Worm (Caenorhabditis elegans) whole organism, early embryonic: Measurements from ENCODE around the gene F29A7.3.

Source experiments
- B0310.2 ChIP-seq: sonication (generic microtip); optimal IDR thresholded peaks from 2 replicates; lab custom pipeline; 2016; ENCODE audit warnings: mild to moderate bottlenecking, missing genetic modification characterization, missing compliant biosample characterization
- F13C5.2 ChIP-seq: sonication (generic microtip); optimal IDR thresholded peaks from 2 replicates; lab custom pipeline; 2017; ENCODE audit warnings: mild to moderate bottlenecking, missing genetic modification characterization, inconsistent platforms, missing compliant biosample characterization
- aly-1 ChIP-seq: sonication (generic microtip); optimal IDR thresholded peaks from 2 replicates; lab custom pipeline; 2016; ENCODE audit warnings: missing genetic modification characterization, missing compliant biosample characterization
- ama-1 ChIP-seq: fragments of 150-350 bp; optimal IDR thresholded peaks from 2 replicates; lab custom pipeline; 2014
- ceh-13 ChIP-seq: fragments of 200-800 bp; sonication (Bioruptor generic); optimal IDR thresholded peaks from 2 replicates; lab custom pipeline; 2018; ENCODE audit warnings: mild to moderate bottlenecking, missing genetic modification characterization, missing compliant biosample characterization
- ceh-36 ChIP-seq: sonication (generic microtip); optimal IDR thresholded peaks from 2 replicates; lab custom pipeline; 2016; ENCODE audit warnings: missing genetic modification characterization, inconsistent platforms, missing compliant biosample characterization
- ets-7 ChIP-seq: sonication (generic microtip); optimal IDR thresholded peaks from 2 replicates; lab custom pipeline; 2016; ENCODE audit warnings: missing genotype, missing genetic modification characterization, missing compliant biosample characterization
- flt-1 ChIP-seq: fragments of 200-800 bp; sonication (Bioruptor generic); IDR thresholded peaks from 2 replicates; pipeline ENCODE4 v1.3.6; 2022; ENCODE audit warnings: missing genetic modification characterization, missing compliant biosample characterization
- hmbx-1 ChIP-seq: sonication (generic microtip); optimal IDR thresholded peaks from 2 replicates; lab custom pipeline; 2016; ENCODE audit warnings: mild to moderate bottlenecking, missing genetic modification characterization, missing compliant biosample characterization
- hmg-4 ChIP-seq: fragments of 200-800 bp; sonication (Bioruptor generic); optimal IDR thresholded peaks from 2 replicates; lab custom pipeline; 2018; ENCODE audit warnings: mild to moderate bottlenecking, missing genetic modification characterization, missing compliant biosample characterization
- hnd-1 ChIP-seq: sonication (generic microtip); optimal IDR thresholded peaks from 2 replicates; lab custom pipeline; 2016; ENCODE audit warnings: missing genetic modification characterization, missing compliant biosample characterization
- pes-1 ChIP-seq: fragments of 200-800 bp; sonication (Bioruptor generic); IDR thresholded peaks from 2 replicates; pipeline ENCODE4 v1.3.6; 2022; ENCODE audit warnings: missing genetic modification reagents, missing genetic modification characterization, missing compliant biosample characterization
- scrt-1 ChIP-seq: fragments of 200-800 bp; sonication (Bioruptor generic); IDR thresholded peaks from 2 replicates; pipeline ENCODE4 v1.3.6; 2022; ENCODE audit warnings: missing genetic modification characterization, missing compliant biosample characterization
- sea-1 ChIP-seq: fragments of 200-800 bp; sonication (Bioruptor generic); conservative IDR thresholded peaks from 2 replicates; pipeline ENCODE4 v1.3.6; 2022; ENCODE audit warnings: missing genetic modification characterization, missing compliant biosample characterization
- tbx-11 ChIP-seq: fragments of 200-800 bp; sonication (Bioruptor generic); IDR thresholded peaks from 2 replicates; pipeline ENCODE4 v1.3.6; 2022; ENCODE audit warnings: missing genetic modification characterization, missing compliant biosample characterization
- tbx-37 ChIP-seq: fragments of 200-800 bp; sonication (Bioruptor generic); conservative IDR thresholded peaks from 2 replicates; pipeline ENCODE4 v1.3.6; 2022; ENCODE audit warnings: missing genetic modification reagents, missing genetic modification characterization, missing compliant biosample characterization
- tra-4 ChIP-seq: sonication (generic microtip); optimal IDR thresholded peaks from 2 replicates; lab custom pipeline; 2017; ENCODE audit warnings: missing genetic modification characterization, missing compliant biosample characterization

F29A7.3 gene

ce11 chrII:2797951-2798350 lies 44.9 kb downstream of the F29A7.3 start:
- TF ChIP-seq pes-1 (GFP tag; lab: Robert Waterston, UW): no peak
- TF ChIP-seq hmg-4: no peak
- TF ChIP-seq ceh-13 (GFP tag; lab: Kevin White, UChicago): no peak
- TF ChIP-seq flt-1 (GFP tag; lab: Robert Waterston, UW): no peak
- no peak for TF ChIP-seq B0310.2 (tag; lab: Kevin White, UChicago)
- no peak for TF ChIP-seq ets-7 (tag; lab: Kevin White, UChicago)
- no peak for TF ChIP-seq tra-4 (tag; lab: Kevin White, UChicago)
- no peak for TF ChIP-seq hnd-1
- no peak for TF ChIP-seq scrt-1 (GFP tag; lab: Robert Waterston, UW)
- no peak for TF ChIP-seq sea-1 (GFP tag; lab: Robert Waterston, UW)
- TF ChIP-seq aly-1 (tag; lab: Kevin White, UChicago): no peak

ce11 chrII:2800550-2801233 lies 47.6 kb downstream of the F29A7.3 start, which contains the start of gene nhr-119:
Gene nhr-119 (minus strand): TSS chrII:2800600.
- no peak for TF ChIP-seq B0310.2 (tag; lab: Kevin White, UChicago)
- no peak for TF ChIP-seq flt-1 (GFP tag; lab: Robert Waterston, UW)
- no peak for TF ChIP-seq sea-1 (GFP tag; lab: Robert Waterston, UW)
- no peak for TF ChIP-seq aly-1 (tag; lab: Kevin White, UChicago)
- TF ChIP-seq hnd-1: no peak
- no peak for TF ChIP-seq ets-7 (tag; lab: Kevin White, UChicago)
- TF ChIP-seq hmbx-1: no peak

DNA sequence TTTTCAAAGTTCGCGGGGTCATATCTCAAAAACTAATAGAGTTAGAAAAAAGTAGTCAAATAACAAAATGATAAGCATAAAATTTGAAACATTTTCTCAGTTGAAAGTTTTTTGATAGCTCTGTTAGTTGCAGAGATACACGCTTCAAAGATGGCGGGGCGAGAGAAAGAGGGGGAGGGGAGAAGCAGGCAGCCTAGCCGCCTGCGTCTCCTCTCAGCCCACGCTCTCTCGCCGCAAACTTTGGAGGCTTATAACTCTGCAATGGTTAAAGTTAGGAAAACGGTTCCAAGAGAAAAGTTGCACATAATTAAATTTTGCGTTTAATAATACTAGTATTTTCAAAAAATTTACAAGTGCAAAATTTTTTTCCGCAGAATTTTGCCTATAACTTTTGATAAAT lies 48.7 kb downstream of the F29A7.3 start:
- TF ChIP-seq ama-1 (no peak), ceh-36 (tag; lab: Kevin White, UChicago) (no peak), F13C5.2 (no peak), hmg-4 (no peak), hnd-1 (no peak), B0310.2 (tag; lab: Kevin White, UChicago) (no peak), tbx-37 (GFP tag; lab: Robert Waterston, UW) (no peak), sea-1 (GFP tag; lab: Robert Waterston, UW) (no peak), aly-1 (tag; lab: Kevin White, UChicago) (no peak), pes-1 (GFP tag; lab: Robert Waterston, UW) (no peak), ets-7 (tag; lab: Kevin White, UChicago) (no peak), ceh-13 (GFP tag; lab: Kevin White, UChicago) (no peak), tbx-11 (GFP tag; lab: Robert Waterston, UW) (no peak), scrt-1 (GFP tag; lab: Robert Waterston, UW) (no peak), hmbx-1 (no peak), tra-4 (tag; lab: Kevin White, UChicago) (no peak), flt-1 (GFP tag; lab: Robert Waterston, UW) (no peak)

- TF ChIP-seq scrt-1 (GFP tag; lab: Robert Waterston, UW) (no peak), tbx-37 (GFP tag; lab: Robert Waterston, UW) (no peak), flt-1 (GFP tag; lab: Robert Waterston, UW) (no peak), hmbx-1 (no peak), F13C5.2 (no peak), pes-1 (GFP tag; lab: Robert Waterston, UW) (no peak), B0310.2 (tag; lab: Kevin White, UChicago) (no peak), tra-4 (tag; lab: Kevin White, UChicago) (no peak), aly-1 (tag; lab: Kevin White, UChicago) (no peak), hnd-1 (no peak)
Measured at ce11 chrII:2802804-2803586, 49.9 kb downstream of the F29A7.3 start.
